Worm (Caenorhabditis elegans) whole organism, L4 larva: Measurements from ENCODE around the gene Y38H6C.25.

Experiments used
- F37D6.2 ChIP-seq: sonication (generic microtip); optimal IDR thresholded peaks from 2 replicates; lab custom pipeline; 2016; ENCODE audit warnings: mild to moderate bottlenecking, missing genetic modification characterization, missing compliant biosample characterization
- R02D3.7 ChIP-seq: fragments of 150-350 bp; sonication (generic microtip); optimal IDR thresholded peaks from 3 replicates; lab custom pipeline; 2014; ENCODE audit warnings: missing biosample characterization, missing genetic modification characterization
- T20F7.1 ChIP-seq: fragments of 200-800 bp; sonication (Bioruptor generic); optimal IDR thresholded peaks from 2 replicates; lab custom pipeline; 2018; ENCODE audit warnings: mild to moderate bottlenecking, missing genetic modification characterization, missing compliant biosample characterization
- Y48G9A.11 ChIP-seq: fragments of 200-800 bp; sonication (Bioruptor generic); IDR thresholded peaks from 2 replicates; pipeline ENCODE4 v1.3.6; 2022; ENCODE audit warnings: missing genetic modification reagents, missing genetic modification characterization, missing compliant biosample characterization
- Y75B8A.6 ChIP-seq: fragments of 200-800 bp; sonication (Bioruptor generic); IDR thresholded peaks from 2 replicates; pipeline ENCODE4 v1.3.6; 2022; ENCODE audit warnings: missing genetic modification reagents, missing genetic modification characterization, missing compliant biosample characterization
- ZK546.5 ChIP-seq, 2 experiments: sonication (generic microtip); optimal IDR thresholded peaks; 2 replicates each; lab custom pipeline; 2017; ENCODE audit warnings: missing biosample characterization in 2 of 2, missing genetic modification characterization in 2 of 2
- aha-1 ChIP-seq: fragments of 150-350 bp; peaks from one replicate; lab custom pipeline; 2014; ENCODE audit warnings: missing biosample characterization, missing genetic modification characterization
- aly-2 ChIP-seq: sonication (generic microtip); optimal IDR thresholded peaks from 2 replicates; lab custom pipeline; 2018; ENCODE audit warnings: missing biosample characterization, missing genetic modification characterization
- arid-1 ChIP-seq: fragments of 200-800 bp; sonication (Bioruptor generic); conservative IDR thresholded peaks from 2 replicates; pipeline ENCODE4 v1.3.6; 2022; ENCODE audit warnings: missing genetic modification reagents, missing genetic modification characterization, missing compliant biosample characterization
- attf-4 ChIP-seq: sonication (generic microtip); optimal IDR thresholded peaks from 3 replicates; lab custom pipeline; 2017; ENCODE audit warnings: missing biosample characterization, missing genetic modification characterization
- ceh-28 ChIP-seq: fragments of 150-350 bp; optimal IDR thresholded peaks from 2 replicates; lab custom pipeline; 2014; ENCODE audit warnings: missing biosample characterization, missing genetic modification reagents, missing genetic modification characterization
- ceh-32 ChIP-seq: sonication (generic microtip); optimal IDR thresholded peaks from 2 replicates; lab custom pipeline; 2016; ENCODE audit warnings: mild to moderate bottlenecking, missing genetic modification characterization, missing compliant biosample characterization; ENCODE audit not compliant: poor library complexity
- ceh-62 ChIP-seq: sonication (generic microtip); optimal IDR thresholded peaks from 2 replicates; lab custom pipeline; 2017; ENCODE audit warnings: missing biosample characterization, missing genetic modification characterization
- ces-1 ChIP-seq: fragments of 150-350 bp; sonication (generic microtip); optimal IDR thresholded peaks from 4 replicates; lab custom pipeline; 2014; ENCODE audit warnings: missing biosample characterization, missing genetic modification reagents, missing genetic modification characterization
- ctbp-1 ChIP-seq: fragments of 200-800 bp; sonication (Bioruptor generic); IDR thresholded peaks from 2 replicates; pipeline ENCODE4 v1.3.6; 2022; ENCODE audit warnings: missing genetic modification reagents, missing genetic modification characterization, missing compliant biosample characterization
- daf-16 ChIP-seq, 3 experiments: sonication (generic microtip); optimal IDR thresholded peaks; 2 replicates each; lab custom pipeline; 2016 to 2017; ENCODE audit warnings: missing genetic modification characterization in 3 of 3, missing genetic modification reagents in 3 of 3, mild to moderate bottlenecking in 2 of 3, missing compliant biosample characterization in 2 of 3, missing biosample characterization in 1 of 3, moderate library complexity in 1 of 3
- daf-8 ChIP-seq: fragments of 200-800 bp; sonication (Bioruptor generic); IDR thresholded peaks from 2 replicates; pipeline ENCODE4 v1.3.6; 2022; ENCODE audit warnings: missing genetic modification characterization, missing compliant biosample characterization
- dmd-6 ChIP-seq: fragments of 200-800 bp; sonication (Bioruptor generic); IDR thresholded peaks from 2 replicates; pipeline ENCODE4 v1.3.6; 2022; ENCODE audit warnings: missing genetic modification reagents, missing genetic modification characterization, missing compliant biosample characterization
- duxl-1 ChIP-seq: sonication (generic microtip); optimal IDR thresholded peaks from 2 replicates; lab custom pipeline; 2016; ENCODE audit warnings: mild to moderate bottlenecking, missing genetic modification characterization, moderate library complexity, missing compliant biosample characterization; ENCODE audit not compliant: poor library complexity
- fkh-10 ChIP-seq: fragments of 150-350 bp; optimal IDR thresholded peaks from 2 replicates; lab custom pipeline; 2014; ENCODE audit warnings: missing biosample characterization, missing genetic modification reagents, missing genetic modification characterization
- gei-8 ChIP-seq: fragments of 200-800 bp; sonication (Bioruptor generic); optimal IDR thresholded peaks from 2 replicates; lab custom pipeline; 2018; ENCODE audit warnings: mild to moderate bottlenecking, missing genetic modification characterization, missing compliant biosample characterization
- hif-1 ChIP-seq, 2 experiments: sonication (generic microtip); optimal IDR thresholded peaks; 2 replicates each; lab custom pipeline; 2016 to 2017; ENCODE audit warnings: missing compliant biosample characterization in 2 of 2, missing genetic modification characterization in 2 of 2, missing genetic modification reagents in 2 of 2, missing genotype in 2 of 2, mild to moderate bottlenecking in 1 of 2
- lim-7 ChIP-seq: fragments of 200-800 bp; sonication (Bioruptor generic); IDR thresholded peaks from 2 replicates; pipeline ENCODE4 v1.3.6; 2022; ENCODE audit warnings: missing genetic modification characterization, missing compliant biosample characterization
- lin-38 ChIP-seq: fragments of 200-800 bp; sonication (Bioruptor generic); IDR thresholded peaks from 2 replicates; pipeline ENCODE4 v1.3.6; 2022; ENCODE audit warnings: missing genetic modification reagents, missing genetic modification characterization, missing compliant biosample characterization
- lir-3 ChIP-seq: sonication (generic microtip); optimal IDR thresholded peaks from 2 replicates; lab custom pipeline; 2016; ENCODE audit warnings: mild to moderate bottlenecking, missing genetic modification characterization, missing compliant biosample characterization
- mxl-3 ChIP-seq: fragments of 200-800 bp; sonication (Bioruptor generic); optimal IDR thresholded peaks from 2 replicates; lab custom pipeline; 2018; ENCODE audit warnings: mild to moderate bottlenecking, missing genetic modification characterization, missing compliant biosample characterization
- nhr-11 ChIP-seq: fragments of 150-350 bp; optimal IDR thresholded peaks from 2 replicates; lab custom pipeline; 2014; ENCODE audit warnings: missing biosample characterization, missing genetic modification characterization
- nhr-111 ChIP-seq: fragments of 200-800 bp; sonication (Bioruptor generic); optimal IDR thresholded peaks from 2 replicates; lab custom pipeline; 2018; ENCODE audit warnings: mild to moderate bottlenecking, missing genetic modification characterization, missing compliant biosample characterization
- nhr-28 ChIP-seq: fragments of 150-350 bp; optimal IDR thresholded peaks from 2 replicates; lab custom pipeline; 2014; ENCODE audit warnings: missing biosample characterization, missing genetic modification characterization
- nhr-41 ChIP-seq: fragments of 200-800 bp; sonication (Bioruptor generic); IDR thresholded peaks from 2 replicates; pipeline ENCODE4 v1.3.6; 2022; ENCODE audit warnings: missing genetic modification reagents, missing genetic modification characterization, missing compliant biosample characterization
- nhr-48 ChIP-seq: sonication (generic microtip); optimal IDR thresholded peaks from 2 replicates; lab custom pipeline; 2016; ENCODE audit warnings: mild to moderate bottlenecking, missing genetic modification characterization, missing compliant biosample characterization
- nhr-6 ChIP-seq: fragments of 150-350 bp; optimal IDR thresholded peaks from 2 replicates; lab custom pipeline; 2014; ENCODE audit warnings: missing biosample characterization, missing genetic modification characterization
- nhr-76 ChIP-seq: fragments of 150-350 bp; optimal IDR thresholded peaks from 2 replicates; lab custom pipeline; 2014; ENCODE audit warnings: missing biosample characterization, missing genetic modification characterization
- php-3 ChIP-seq: fragments of 200-800 bp; sonication (Bioruptor generic); IDR thresholded peaks from 2 replicates; pipeline ENCODE4 v1.3.6; 2022; ENCODE audit warnings: missing genetic modification reagents, missing genetic modification characterization, missing compliant biosample characterization
- pqm-1 ChIP-seq: sonication (generic microtip); optimal IDR thresholded peaks from 2 replicates; lab custom pipeline; 2017; ENCODE audit warnings: missing biosample characterization, missing genetic modification characterization
- rbr-2 ChIP-seq: sonication (generic microtip); optimal IDR thresholded peaks from 2 replicates; lab custom pipeline; 2016; ENCODE audit warnings: missing genotype, missing genetic modification characterization, missing compliant biosample characterization
- snpc-1.2 ChIP-seq: fragments of 200-800 bp; sonication (Bioruptor generic); IDR thresholded peaks from 2 replicates; pipeline ENCODE4 v1.3.6; 2022; ENCODE audit warnings: missing genetic modification reagents, missing genetic modification characterization, missing compliant biosample characterization
- spr-3 ChIP-seq: fragments of 200-800 bp; sonication (Bioruptor generic); optimal IDR thresholded peaks from 2 replicates; lab custom pipeline; 2018; ENCODE audit warnings: mild to moderate bottlenecking, missing genetic modification characterization, missing compliant biosample characterization
- tra-1 ChIP-seq: fragments of 200-800 bp; sonication (Bioruptor generic); IDR thresholded peaks from 2 replicates; pipeline ENCODE4 v1.3.6; 2022; ENCODE audit warnings: missing genetic modification reagents, missing genetic modification characterization, missing compliant biosample characterization
- unc-62 ChIP-seq, 3 experiments: fragments of 150-350 bp in 1 of 3; sonication (generic microtip); optimal IDR thresholded peaks in 2 of 3; peaks in 1 of 3; 1 replicate in 1 of 3; 2 replicates in 2 of 3; lab custom pipeline; 2014 to 2017; ENCODE audit warnings: missing biosample characterization in 3 of 3, missing genetic modification characterization in 3 of 3, missing genetic modification reagents in 3 of 3, missing genotype in 1 of 3
- vab-7 ChIP-seq: fragments of 200-800 bp; sonication (Bioruptor generic); IDR thresholded peaks from 2 replicates; pipeline ENCODE4 v1.3.6; 2022; ENCODE audit warnings: missing genetic modification reagents, missing genetic modification characterization, missing compliant biosample characterization
- zfp-3 ChIP-seq: fragments of 200-800 bp; sonication (Bioruptor generic); conservative IDR thresholded peaks from 2 replicates; pipeline ENCODE4 v1.3.6; 2022; ENCODE audit warnings: missing genetic modification reagents, missing genetic modification characterization, missing compliant biosample characterization
- zip-2 ChIP-seq: fragments of 150-350 bp; optimal IDR thresholded peaks from 2 replicates; lab custom pipeline; 2014; ENCODE audit warnings: missing biosample characterization, missing genetic modification characterization
- ztf-7 ChIP-seq: fragments of 150-350 bp; optimal IDR thresholded peaks from 2 replicates; lab custom pipeline; 2014; ENCODE audit warnings: missing biosample characterization, missing genetic modification characterization

Y38H6C.25 gene

DNA sequence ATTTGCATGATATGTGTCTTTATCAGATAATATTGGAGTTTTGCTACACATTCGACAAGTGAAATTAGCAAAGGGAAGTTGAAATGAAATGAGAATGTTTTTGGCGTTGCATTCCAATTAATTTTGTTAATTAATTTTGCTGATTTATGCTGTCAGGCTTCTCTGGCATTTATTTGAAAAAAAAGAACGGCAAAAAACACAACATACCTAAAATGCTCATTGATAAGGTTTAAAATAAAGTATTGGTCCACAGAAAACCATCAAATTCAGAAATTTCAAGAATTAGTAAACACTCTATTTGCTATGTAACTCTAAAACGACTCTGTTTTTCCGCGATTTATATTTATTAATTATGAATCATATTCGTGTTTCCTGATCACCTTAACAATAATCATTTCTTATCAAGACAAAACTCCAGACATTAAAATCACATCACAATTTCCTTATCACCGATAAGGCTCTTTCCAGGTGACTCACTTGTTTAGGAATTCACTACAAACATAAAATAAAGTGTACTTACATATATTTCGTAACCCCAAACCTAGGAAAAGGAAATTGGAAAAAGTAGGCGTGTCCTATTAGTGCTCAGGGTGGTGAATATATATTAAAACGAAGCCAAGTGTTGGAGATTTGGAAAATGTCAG is 6.9 kb downstream of the Y38H6C.25 start, which contains the start of the genes srh-166 and Y38H6C.24:
Gene srh-166, minus strand, starts transcription at position 51 of the 644 bp plus-strand sequence.
Gene Y38H6C.24, plus strand, starts transcription at position 620 of the 644 bp plus-strand sequence.
- TF ChIP-seq hif-1 (tag; optimal IDR thresholded peaks at IDR 0.05; lab: Kevin White, UChicago) = no peak
- TF ChIP-seq nhr-41 = no peak
- TF ChIP-seq ceh-32 = no peak
- no peak for TF ChIP-seq spr-3 (GFP tag; lab: Kevin White, UChicago)
- TF ChIP-seq zfp-3 = no peak
- no peak for TF ChIP-seq ceh-62 (tag; lab: Kevin White, UChicago)
- no peak for TF ChIP-seq snpc-1.2
- TF ChIP-seq ctbp-1 (GFP tag; lab: Robert Waterston, UW) = no peak
- TF ChIP-seq nhr-11 (tag; lab: Kevin White, UChicago) = no peak
- no peak for TF ChIP-seq gei-8 (GFP tag; lab: Kevin White, UChicago)
- peak; percentile 81 for TF ChIP-seq pqm-1 (tag; lab: Kevin White, UChicago)
- no peak for TF ChIP-seq attf-4 (tag; lab: Kevin White, UChicago)
- no peak for TF ChIP-seq T20F7.1
- TF ChIP-seq Y75B8A.6 = no peak
- no peak for TF ChIP-seq zip-2 (tag; lab: Kevin White, UChicago)
- TF ChIP-seq aha-1 = no peak
- TF ChIP-seq daf-16 (GFP tag; optimal IDR thresholded peaks at IDR 0.05; lab: Kevin White, UChicago) = no peak
- TF ChIP-seq daf-16 (tag; optimal IDR thresholded peaks at IDR 0.05; lab: Kevin White, UChicago) = peak; percentile 60
- peak; percentile 15 for TF ChIP-seq nhr-6 (tag; lab: Kevin White, UChicago)
- TF ChIP-seq dmd-6 (GFP tag; lab: Robert Waterston, UW) = peak; percentile 44; the same call in 1 of the 2 replicates
- peak; percentile 84 for TF ChIP-seq nhr-28 (tag; lab: Kevin White, UChicago)
- peak; percentile 68 for TF ChIP-seq php-3 (GFP tag; lab: Robert Waterston, UW)
- no peak for TF ChIP-seq Y48G9A.11 (GFP tag; lab: Robert Waterston, UW)
- TF ChIP-seq lin-38 = no peak
- TF ChIP-seq, all 104 proteins: peak for 6

- TF ChIP-seq nhr-76 (tag; lab: Kevin White, UChicago) = no peak
- TF ChIP-seq arid-1 (GFP tag; lab: Robert Waterston, UW) = no peak
- no peak for TF ChIP-seq nhr-28 (tag; lab: Kevin White, UChicago)
- TF ChIP-seq aly-2 (tag; lab: Kevin White, UChicago) = no peak
- no peak for TF ChIP-seq php-3 (GFP tag; lab: Robert Waterston, UW)
- TF ChIP-seq duxl-1 (tag; lab: Kevin White, UChicago) = no peak
- no peak for TF ChIP-seq ZK546.5 (tag; optimal IDR thresholded peaks at IDR 0.05; lab: Kevin White, UChicago)
- no peak for TF ChIP-seq vab-7 (GFP tag; lab: Robert Waterston, UW)
- no peak for TF ChIP-seq ceh-62 (tag; lab: Kevin White, UChicago)
- TF ChIP-seq lir-3 (tag; lab: Kevin White, UChicago) = no peak
- no peak for TF ChIP-seq mxl-3 (GFP tag; lab: Kevin White, UChicago)
- no peak for TF ChIP-seq ztf-7 (tag; lab: Kevin White, UChicago)
- no peak for TF ChIP-seq gei-8 (GFP tag; lab: Kevin White, UChicago)
- no peak for TF ChIP-seq ceh-28 (tag; lab: Kevin White, UChicago)
- no peak for TF ChIP-seq F37D6.2
- no peak for TF ChIP-seq attf-4 (tag; lab: Kevin White, UChicago)
- no peak for TF ChIP-seq fkh-10 (GFP tag; lab: Kevin White, UChicago)
- no peak for TF ChIP-seq nhr-6 (tag; lab: Kevin White, UChicago)
- TF ChIP-seq zfp-3 = no peak
- no peak for TF ChIP-seq zip-2 (tag; lab: Kevin White, UChicago)
Measured at ce11 chrV:20527493-20527892, 8.5 kb downstream of the Y38H6C.25 start, which contains the start of gene Y38H6C.13. Gene Y38H6C.13 (plus strand): TSS chrV:20527793.

DNA sequence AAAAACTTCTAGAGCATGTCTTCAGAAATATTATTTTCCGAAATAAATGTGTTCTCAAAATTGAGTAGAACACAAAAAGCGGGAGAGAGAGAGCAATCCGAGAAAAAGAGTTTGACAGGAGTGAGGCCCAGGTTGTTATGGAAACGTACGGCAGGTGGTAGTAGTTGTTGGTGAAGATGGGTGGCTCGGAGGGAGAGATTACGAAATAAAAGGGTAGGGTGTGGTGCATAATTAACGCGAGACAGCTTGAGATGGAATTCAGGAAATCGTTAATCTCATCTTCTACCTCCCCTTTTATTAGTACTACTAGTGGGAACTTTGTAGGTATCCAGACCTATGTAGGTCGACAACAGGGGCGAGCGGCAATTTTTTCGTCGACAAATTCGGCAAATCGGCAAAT is 15.0 kb downstream of the Y38H6C.25 start, which contains the start of gene famh-161:
Gene famh-161, minus strand, starts transcription at position 101 of the 400 bp plus-strand sequence.
- TF ChIP-seq ces-1 (GFP tag; lab: Kevin White, UChicago) = no peak
- TF ChIP-seq lim-7 (GFP tag; lab: Robert Waterston, UW) = no peak
- TF ChIP-seq nhr-48 (tag; lab: Kevin White, UChicago) = no peak
- TF ChIP-seq R02D3.7 (tag; lab: Kevin White, UChicago) = no peak
- no peak for TF ChIP-seq nhr-76 (tag; lab: Kevin White, UChicago)
- TF ChIP-seq tra-1 (GFP tag; lab: Robert Waterston, UW) = no peak
- TF ChIP-seq nhr-28 (tag; lab: Kevin White, UChicago) = no peak
- TF ChIP-seq rbr-2 (tag; lab: Kevin White, UChicago) = no peak
- no peak for TF ChIP-seq lir-3 (tag; lab: Kevin White, UChicago)
- TF ChIP-seq duxl-1 (tag; lab: Kevin White, UChicago) = no peak
- no peak for TF ChIP-seq daf-8
- TF ChIP-seq daf-16 (GFP tag; optimal IDR thresholded peaks at IDR 0.05; lab: Kevin White, UChicago) = no peak
- no peak for TF ChIP-seq daf-16 (tag; optimal IDR thresholded peaks at IDR 0.05; lab: Kevin White, UChicago)
- no peak for TF ChIP-seq unc-62 (GFP tag; optimal IDR thresholded peaks at IDR 0.05 in 1 of 2; lab: Kevin White, UChicago)
- TF ChIP-seq unc-62 (tag; optimal IDR thresholded peaks at IDR 0.05; lab: Kevin White, UChicago) = no peak
- no peak for TF ChIP-seq aha-1
- TF ChIP-seq nhr-111 (GFP tag; lab: Kevin White, UChicago) = no peak
